Fruit fly (Drosophila melanogaster): ENCODE data around the gene mamo.

DNA sequence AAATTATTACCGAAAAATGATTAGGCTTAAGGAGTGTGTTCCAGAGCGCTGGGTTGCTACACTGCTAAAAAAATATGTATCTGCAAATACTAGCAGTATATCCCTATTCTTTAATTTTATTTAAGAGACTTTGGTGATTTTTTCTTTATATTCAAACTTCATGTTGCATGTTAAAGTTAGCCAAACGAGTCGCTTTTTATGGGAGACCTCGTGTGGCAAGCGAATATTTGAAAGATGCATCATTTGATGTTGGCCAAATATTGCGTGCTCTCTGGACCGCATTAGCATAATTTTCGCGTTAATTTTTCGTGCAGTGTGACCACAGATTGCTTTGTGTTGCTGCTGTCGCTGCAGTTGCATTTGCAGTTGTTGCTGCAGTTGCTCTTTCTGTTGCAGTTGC is 83.2 kb downstream of the mamo start:
- TF ChIP-seq CG8478 (optimal IDR thresholded peaks at IDR 0.05) (no peak), CTCF (optimal IDR thresholded peaks at IDR 0.05) (no peak)
